Worm (Caenorhabditis elegans) whole organism, mixed stage, embryonic: ENCODE results near the gene srh-24.

Source experiments
- flh-1 ChIP-seq: fragments of 200-800 bp; sonication (Bioruptor generic); optimal IDR thresholded peaks from 2 replicates; lab custom pipeline; 2018; ENCODE audit warnings: mild to moderate bottlenecking, missing genetic modification characterization, moderate library complexity, missing compliant biosample characterization
- lin-13 ChIP-seq: fragments of 150-350 bp; optimal IDR thresholded peaks from 2 replicates; lab custom pipeline; 2014; ENCODE audit warnings: missing biosample characterization, missing genetic modification characterization
- lsy-2 ChIP-seq: fragments of 150-350 bp; optimal IDR thresholded peaks from 2 replicates; lab custom pipeline; 2014; ENCODE audit warnings: missing biosample characterization, missing genetic modification characterization
- nhr-28 ChIP-seq: fragments of 150-350 bp; optimal IDR thresholded peaks from 2 replicates; lab custom pipeline; 2014; ENCODE audit warnings: missing biosample characterization, missing genetic modification characterization
- nhr-76 ChIP-seq: sonication (generic microtip); optimal IDR thresholded peaks from 2 replicates; lab custom pipeline; 2017; ENCODE audit warnings: missing biosample characterization, missing genetic modification characterization
- sptf-1 ChIP-seq: sonication (generic microtip); optimal IDR thresholded peaks from 2 replicates; lab custom pipeline; 2017; ENCODE audit warnings: mild to moderate bottlenecking, missing genetic modification characterization, moderate library complexity, missing compliant biosample characterization

- TF ChIP-seq lin-13 (tag; lab: Kevin White, UChicago) (no peak), flh-1 (GFP tag; lab: Kevin White, UChicago) (no peak), nhr-28 (no peak), nhr-76 (no peak), sptf-1 (tag; lab: Kevin White, UChicago) (no peak), lsy-2 (tag; lab: Kevin White, UChicago) (no peak)
These were observed 34.4 kb downstream of the srh-24 start, which contains the start of gene srxa-12 for ce11 chrV:13926398-13926797.
